Worm (Caenorhabditis elegans): ENCODE measurements around the gene C16A3.5.

- TF ChIP-seq him-1 (tag; optimal IDR thresholded peaks at IDR 0.05) (no peak), dao-5 (tag; optimal IDR thresholded peaks at IDR 0.05) (no peak)
Measured at ce11 chrIII:6427205-6427604, 46.6 kb downstream of the C16A3.5 start, which contains the start of gene C05D11.8.
